Worm (Caenorhabditis elegans): ENCODE measurements around the gene srg-9.

- TF ChIP-seq unc-62 (GFP tag; optimal IDR thresholded peaks at IDR 0.05) (no peak), him-1 (tag; optimal IDR thresholded peaks at IDR 0.05) (no peak), ccch-3 (GFP tag; optimal IDR thresholded peaks at IDR 0.05) (no peak), dpl-1 (GFP tag; optimal IDR thresholded peaks at IDR 0.05) (no peak), madf-8 (GFP tag; conservative IDR thresholded peaks at IDR 0.05) (no peak), sptf-2 (GFP tag; optimal IDR thresholded peaks at IDR 0.05) (no peak), K11D2.4 (GFP tag; IDR thresholded peaks at IDR 0.05) (no peak), T26A5.8 (tag; optimal IDR thresholded peaks at IDR 0.05) (no peak), fkh-3 (tag; optimal IDR thresholded peaks at IDR 0.05) (no peak), madf-3 (GFP tag; IDR thresholded peaks at IDR 0.05) (no peak), lin-35 (GFP tag; optimal IDR thresholded peaks at IDR 0.05) (no peak), nhr-90 (tag; optimal IDR thresholded peaks at IDR 0.05) (no peak), snpc-1.1 (tag; optimal IDR thresholded peaks at IDR 0.05; ENCODE audit: insufficient read depth) (no peak), unc-130 (GFP tag; optimal IDR thresholded peaks at IDR 0.05) (no peak)
These were observed 5.4 kb upstream of the srg-9 start, which contains the start of gene srg-4 for ce11 chrIII:6261985-6262384.
